Fruit fly (Drosophila melanogaster): ENCODE results near the gene Ugt36A1.

DNA sequence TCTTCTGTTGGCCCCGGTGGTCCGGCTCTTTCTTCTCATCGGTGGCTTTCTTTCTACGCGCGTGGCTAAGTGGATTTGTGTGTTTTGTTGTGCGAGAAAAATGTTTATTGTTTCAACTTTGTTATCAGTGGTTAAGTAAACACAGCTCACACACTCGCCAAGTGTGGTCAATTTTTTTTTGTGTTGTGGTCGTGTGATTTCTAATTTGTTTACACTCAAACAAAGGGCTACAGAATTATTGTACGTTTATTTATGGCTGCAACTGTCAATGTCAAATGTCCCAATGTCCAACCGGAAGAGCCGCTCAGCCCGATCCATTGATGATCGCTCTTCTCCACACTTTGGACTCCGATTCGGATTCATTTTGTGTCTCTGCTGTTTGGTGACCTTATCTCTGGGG is 48.3 kb upstream of the Ugt36A1 start:
- TF ChIP-seq CG8089 (GFP tag; optimal IDR thresholded peaks at IDR 0.05) (no peak), CG34224 (GFP tag; IDR thresholded peaks at IDR 0.05; ENCODE audit: partially characterized antibody) (no peak), Dfd (GFP tag; optimal IDR thresholded peaks at IDR 0.05) (no peak), ci (GFP tag; IDR thresholded peaks at IDR 0.05) (no peak)
